Worm (Caenorhabditis elegans): ENCODE results near the gene F56D5.9.

- TF ChIP-seq ztf-4 (tag; optimal IDR thresholded peaks at IDR 0.05) (no peak), mdl-1 (tag; optimal IDR thresholded peaks at IDR 0.05) (no peak), nhr-237 (tag; optimal IDR thresholded peaks at IDR 0.05) (no peak), nhr-23 (tag; optimal IDR thresholded peaks at IDR 0.05) (no peak), jun-1 (tag; optimal IDR thresholded peaks at IDR 0.05) (no peak), nfya-1 (tag; optimal IDR thresholded peaks at IDR 0.05; ENCODE audit: insufficient read depth) (no peak), lin-15B (tag; optimal IDR thresholded peaks at IDR 0.05) (no peak), zag-1 (tag; optimal IDR thresholded peaks at IDR 0.05) (no peak), nhr-12 (tag; optimal IDR thresholded peaks at IDR 0.05) (no peak), ceh-82 (tag; optimal IDR thresholded peaks at IDR 0.05) (no peak), nhr-25 (tag; optimal IDR thresholded peaks at IDR 0.05) (no peak), unc-39 (tag; optimal IDR thresholded peaks at IDR 0.05) (no peak), fkh-10 (GFP tag; optimal IDR thresholded peaks at IDR 0.05) (no peak)
Observed at ce11 chrIV:9464345-9464783, 42.1 kb upstream of the F56D5.9 start.

Data from whole organism, L3 larva.